Fruit fly (Drosophila melanogaster): ENCODE results near the gene Spn88Ea.

The Spn88Ea gene

DNA sequence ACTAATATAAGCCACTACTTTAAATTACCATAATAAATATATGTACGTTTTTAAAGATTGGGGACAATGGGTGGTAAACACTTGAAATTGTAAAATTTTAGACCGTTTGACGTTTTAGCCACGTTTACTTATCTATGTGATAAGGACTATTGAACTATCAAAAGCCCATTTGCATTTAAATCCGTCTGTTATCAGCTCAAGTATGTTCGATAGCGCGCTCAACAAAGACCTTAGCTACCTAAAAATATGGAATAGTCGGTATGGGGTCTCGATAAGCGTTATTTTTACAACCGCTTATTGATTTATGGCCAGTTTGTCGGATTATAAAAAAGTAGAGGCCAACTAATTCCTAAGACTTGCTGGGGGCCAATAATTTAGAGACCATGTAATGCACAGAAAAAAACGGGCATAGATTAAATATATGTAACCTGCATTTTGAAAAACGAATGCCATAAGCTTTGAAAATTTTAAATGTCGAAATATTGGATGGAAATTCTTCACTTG is 25.4 kb upstream of the Spn88Ea start:
- TF ChIP-seq HLH106 (tag; optimal IDR thresholded peaks at IDR 0.05) (no peak), pan (optimal IDR thresholded peaks at IDR 0.05) (no peak), Myc (optimal IDR thresholded peaks at IDR 0.05) (no peak), dl (GFP tag; optimal IDR thresholded peaks at IDR 0.05; ENCODE audit: insufficient read depth in 1 of 2, partially characterized antibody in 2 of 2) (no peak), Hr78 (GFP tag; optimal IDR thresholded peaks at IDR 0.05) (no peak), Sp1 (GFP tag; optimal IDR thresholded peaks at IDR 0.05) (no peak), h (GFP tag; optimal IDR thresholded peaks at IDR 0.05) (no peak), GATAd (GFP tag; optimal IDR thresholded peaks at IDR 0.05) (no peak), Hr83 (GFP tag; optimal IDR thresholded peaks at IDR 0.05; ENCODE audit: poor library complexity, severe bottlenecking) (no peak), sv (GFP tag; optimal IDR thresholded peaks at IDR 0.05) (no peak), dsf (GFP tag; optimal IDR thresholded peaks at IDR 0.05; ENCODE audit: borderline replicate concordance) (no peak), Hnf4 (GFP tag; optimal IDR thresholded peaks at IDR 0.05) (no peak)

dm6 chr3R:15230285-15230684 is 24.0 kb upstream of the Spn88Ea start, which contains the start of gene CG34316:
Gene CG34316 (plus strand): TSS chr3R:15230585.
- TF ChIP-seq CG9705 (GFP tag; optimal IDR thresholded peaks at IDR 0.05): no peak
- no peak for TF ChIP-seq pan (optimal IDR thresholded peaks at IDR 0.05)
- no peak for TF ChIP-seq h (GFP tag; optimal IDR thresholded peaks at IDR 0.05)
- TF ChIP-seq ey (GFP tag; optimal IDR thresholded peaks at IDR 0.05): no peak
- TF ChIP-seq usp (GFP tag; optimal IDR thresholded peaks at IDR 0.05): no peak
- no peak for TF ChIP-seq sage (GFP tag; optimal IDR thresholded peaks at IDR 0.05)
- no peak for TF ChIP-seq dmrt93B (GFP tag; optimal IDR thresholded peaks at IDR 0.05)
- TF ChIP-seq CG32264 (GFP tag; optimal IDR thresholded peaks at IDR 0.05): no peak
- no peak for TF ChIP-seq Abd-B (GFP tag; optimal IDR thresholded peaks at IDR 0.05)
- no peak for TF ChIP-seq dl (GFP tag; optimal IDR thresholded peaks at IDR 0.05; ENCODE audit: insufficient read depth in 1 of 2, partially characterized antibody in 2 of 2)
- no peak for TF ChIP-seq CrebA (GFP tag; optimal IDR thresholded peaks at IDR 0.05; ENCODE audit: borderline replicate concordance)
- TF ChIP-seq woc (GFP tag; optimal IDR thresholded peaks at IDR 0.05): no peak
- no peak for TF ChIP-seq Dfd (GFP tag; optimal IDR thresholded peaks at IDR 0.05)
- TF ChIP-seq Vsx2 (GFP tag; optimal IDR thresholded peaks at IDR 0.05; ENCODE audit: partially characterized antibody): no peak
- TF ChIP-seq jim (GFP tag; optimal IDR thresholded peaks at IDR 0.05): no peak
- TF ChIP-seq Hnf4 (GFP tag; optimal IDR thresholded peaks at IDR 0.05): no peak

dm6 chr3R:15229329-15229876 is 23.2 kb upstream of the Spn88Ea start, which contains the start of the genes Art3 and mRpS10:
Gene Art3 (minus strand): TSS chr3R:15229408.
Gene mRpS10 (plus strand): TSS chr3R:15229665.
- TF ChIP-seq sage (GFP tag; optimal IDR thresholded peaks at IDR 0.05): peak; percentile 99
- TF ChIP-seq Myc (optimal IDR thresholded peaks at IDR 0.05): peak; percentile 48
- peak; percentile 99 for TF ChIP-seq Hr83 (GFP tag; optimal IDR thresholded peaks at IDR 0.05; ENCODE audit: poor library complexity, severe bottlenecking)
- peak; percentile 100 for TF ChIP-seq h (GFP tag; optimal IDR thresholded peaks at IDR 0.05)
- peak; percentile 100 for TF ChIP-seq dmrt93B (GFP tag; optimal IDR thresholded peaks at IDR 0.05)
- peak; percentile 100 for TF ChIP-seq OdsH (GFP tag; optimal IDR thresholded peaks at IDR 0.05)
- TF ChIP-seq brk (GFP tag; optimal IDR thresholded peaks at IDR 0.05): no peak
- TF ChIP-seq woc (GFP tag; optimal IDR thresholded peaks at IDR 0.05): peak; percentile 99
- TF ChIP-seq rgr (GFP tag; optimal IDR thresholded peaks at IDR 0.05): peak; percentile 100
- TF ChIP-seq usp (GFP tag; optimal IDR thresholded peaks at IDR 0.05): no peak
- no peak for TF ChIP-seq dl (GFP tag; optimal IDR thresholded peaks at IDR 0.05; ENCODE audit: insufficient read depth in 1 of 2, partially characterized antibody in 2 of 2)
- no peak for TF ChIP-seq Dif (GFP tag; optimal IDR thresholded peaks at IDR 0.05; ENCODE audit: partially characterized antibody)
- peak; percentile 99 for TF ChIP-seq sv (GFP tag; optimal IDR thresholded peaks at IDR 0.05)
- peak; percentile 99 for TF ChIP-seq Jra (GFP tag; optimal IDR thresholded peaks at IDR 0.05)
- peak; percentile 100 for TF ChIP-seq fru (GFP tag; optimal IDR thresholded peaks at IDR 0.05)
- peak; percentile 97 to 100 for TF ChIP-seq foxo (GFP tag; optimal IDR thresholded peaks at IDR 0.05)
- TF ChIP-seq br (GFP tag; optimal IDR thresholded peaks at IDR 0.05): peak; percentile 99
- peak; percentile 91 for TF ChIP-seq pan (optimal IDR thresholded peaks at IDR 0.05)
- TF ChIP-seq Rel (GFP tag; optimal IDR thresholded peaks at IDR 0.05): peak; percentile 91
- TF ChIP-seq Rel (tag; optimal IDR thresholded peaks at IDR 0.05): peak; percentile 99
- no peak for TF ChIP-seq Hr78 (GFP tag; optimal IDR thresholded peaks at IDR 0.05)
- peak; percentile 96 for TF ChIP-seq Mio (GFP tag; optimal IDR thresholded peaks at IDR 0.05)
- TF ChIP-seq tai (GFP tag; optimal IDR thresholded peaks at IDR 0.05): no peak
- TF ChIP-seq lola (GFP tag; optimal IDR thresholded peaks at IDR 0.05): no peak
- TF ChIP-seq GATAd (GFP tag; optimal IDR thresholded peaks at IDR 0.05): peak; percentile 99
- peak; percentile 99 for TF ChIP-seq psq (GFP tag; optimal IDR thresholded peaks at IDR 0.05)
- TF ChIP-seq ey (GFP tag; optimal IDR thresholded peaks at IDR 0.05): peak; percentile 99
- TF ChIP-seq CG9705 (GFP tag; optimal IDR thresholded peaks at IDR 0.05): peak; percentile 100
- peak; percentile 99 for TF ChIP-seq Dfd (GFP tag; optimal IDR thresholded peaks at IDR 0.05)
- peak; percentile 99 for TF ChIP-seq CG32264 (GFP tag; optimal IDR thresholded peaks at IDR 0.05)
- no peak for TF ChIP-seq CrebA (GFP tag; optimal IDR thresholded peaks at IDR 0.05; ENCODE audit: borderline replicate concordance)
- TF ChIP-seq jim (GFP tag; optimal IDR thresholded peaks at IDR 0.05): peak; percentile 89
- peak; percentile 100 for TF ChIP-seq Hnf4 (GFP tag; optimal IDR thresholded peaks at IDR 0.05)
- no peak for TF ChIP-seq Abd-B (GFP tag; optimal IDR thresholded peaks at IDR 0.05)
- TF ChIP-seq Sp1 (GFP tag; optimal IDR thresholded peaks at IDR 0.05): peak; percentile 100
- peak; percentile 98 for TF ChIP-seq dsf (GFP tag; optimal IDR thresholded peaks at IDR 0.05; ENCODE audit: borderline replicate concordance)
- no peak for TF ChIP-seq N (GFP tag; optimal IDR thresholded peaks at IDR 0.05)
- TF ChIP-seq Vsx2 (GFP tag; optimal IDR thresholded peaks at IDR 0.05; ENCODE audit: partially characterized antibody): no peak
- peak; percentile 100 for TF ChIP-seq HLH106 (tag; optimal IDR thresholded peaks at IDR 0.05)
